Worm (Caenorhabditis elegans) whole organism, early embryonic: Measurements from ENCODE around the gene F16F9.4.

ENCODE experiments used
- B0310.2 ChIP-seq: sonication (generic microtip); optimal IDR thresholded peaks from 2 replicates; lab custom pipeline; 2016; ENCODE audit warnings: mild to moderate bottlenecking, missing genetic modification characterization, missing compliant biosample characterization
- F13C5.2 ChIP-seq: sonication (generic microtip); optimal IDR thresholded peaks from 2 replicates; lab custom pipeline; 2017; ENCODE audit warnings: mild to moderate bottlenecking, missing genetic modification characterization, inconsistent platforms, missing compliant biosample characterization
- aly-1 ChIP-seq: sonication (generic microtip); optimal IDR thresholded peaks from 2 replicates; lab custom pipeline; 2016; ENCODE audit warnings: missing genetic modification characterization, missing compliant biosample characterization
- ama-1 ChIP-seq: fragments of 150-350 bp; optimal IDR thresholded peaks from 2 replicates; lab custom pipeline; 2014
- ceh-13 ChIP-seq: fragments of 200-800 bp; sonication (Bioruptor generic); optimal IDR thresholded peaks from 2 replicates; lab custom pipeline; 2018; ENCODE audit warnings: mild to moderate bottlenecking, missing genetic modification characterization, missing compliant biosample characterization
- ceh-36 ChIP-seq: sonication (generic microtip); optimal IDR thresholded peaks from 2 replicates; lab custom pipeline; 2016; ENCODE audit warnings: missing genetic modification characterization, inconsistent platforms, missing compliant biosample characterization
- ets-7 ChIP-seq: sonication (generic microtip); optimal IDR thresholded peaks from 2 replicates; lab custom pipeline; 2016; ENCODE audit warnings: missing genotype, missing genetic modification characterization, missing compliant biosample characterization
- flt-1 ChIP-seq: fragments of 200-800 bp; sonication (Bioruptor generic); IDR thresholded peaks from 2 replicates; pipeline ENCODE4 v1.3.6; 2022; ENCODE audit warnings: missing genetic modification characterization, missing compliant biosample characterization
- hmbx-1 ChIP-seq: sonication (generic microtip); optimal IDR thresholded peaks from 2 replicates; lab custom pipeline; 2016; ENCODE audit warnings: mild to moderate bottlenecking, missing genetic modification characterization, missing compliant biosample characterization
- hmg-4 ChIP-seq: fragments of 200-800 bp; sonication (Bioruptor generic); optimal IDR thresholded peaks from 2 replicates; lab custom pipeline; 2018; ENCODE audit warnings: mild to moderate bottlenecking, missing genetic modification characterization, missing compliant biosample characterization
- hnd-1 ChIP-seq: sonication (generic microtip); optimal IDR thresholded peaks from 2 replicates; lab custom pipeline; 2016; ENCODE audit warnings: missing genetic modification characterization, missing compliant biosample characterization
- pes-1 ChIP-seq: fragments of 200-800 bp; sonication (Bioruptor generic); IDR thresholded peaks from 2 replicates; pipeline ENCODE4 v1.3.6; 2022; ENCODE audit warnings: missing genetic modification reagents, missing genetic modification characterization, missing compliant biosample characterization
- scrt-1 ChIP-seq: fragments of 200-800 bp; sonication (Bioruptor generic); IDR thresholded peaks from 2 replicates; pipeline ENCODE4 v1.3.6; 2022; ENCODE audit warnings: missing genetic modification characterization, missing compliant biosample characterization
- sea-1 ChIP-seq: fragments of 200-800 bp; sonication (Bioruptor generic); conservative IDR thresholded peaks from 2 replicates; pipeline ENCODE4 v1.3.6; 2022; ENCODE audit warnings: missing genetic modification characterization, missing compliant biosample characterization
- tbx-11 ChIP-seq: fragments of 200-800 bp; sonication (Bioruptor generic); IDR thresholded peaks from 2 replicates; pipeline ENCODE4 v1.3.6; 2022; ENCODE audit warnings: missing genetic modification characterization, missing compliant biosample characterization
- tbx-37 ChIP-seq: fragments of 200-800 bp; sonication (Bioruptor generic); conservative IDR thresholded peaks from 2 replicates; pipeline ENCODE4 v1.3.6; 2022; ENCODE audit warnings: missing genetic modification reagents, missing genetic modification characterization, missing compliant biosample characterization
- tra-4 ChIP-seq: sonication (generic microtip); optimal IDR thresholded peaks from 2 replicates; lab custom pipeline; 2017; ENCODE audit warnings: missing genetic modification characterization, missing compliant biosample characterization

The F16F9.4 gene

ce11 chrX:8455590-8456166 lies 7.5 kb downstream of the F16F9.4 start, which contains the start of gene dpy-6:
TSS of gene dpy-6 (minus strand) at chrX:8455640.
- TF ChIP-seq ets-7 (tag; lab: Kevin White, UChicago), result no peak
- no peak for TF ChIP-seq tbx-37 (GFP tag; lab: Robert Waterston, UW)
- no peak for TF ChIP-seq pes-1 (GFP tag; lab: Robert Waterston, UW)
- no peak for TF ChIP-seq hmg-4 (GFP tag; lab: Kevin White, UChicago)

- no peak for TF ChIP-seq hnd-1 (tag; lab: Kevin White, UChicago)
- no peak for TF ChIP-seq flt-1
- TF ChIP-seq scrt-1 (GFP tag; lab: Robert Waterston, UW), result no peak
- TF ChIP-seq pes-1 (GFP tag; lab: Robert Waterston, UW), result no peak
- TF ChIP-seq ets-7 (tag; lab: Kevin White, UChicago), result no peak
- TF ChIP-seq ceh-13 (GFP tag; lab: Kevin White, UChicago), result no peak
- TF ChIP-seq ceh-36, result no peak
- TF ChIP-seq B0310.2 (tag; lab: Kevin White, UChicago), result no peak
- TF ChIP-seq tbx-37 (GFP tag; lab: Robert Waterston, UW), result no peak
- TF ChIP-seq F13C5.2, result no peak
- TF ChIP-seq sea-1 (GFP tag; lab: Robert Waterston, UW), result no peak
- no peak for TF ChIP-seq hmg-4 (GFP tag; lab: Kevin White, UChicago)
- TF ChIP-seq hmbx-1, result no peak
- TF ChIP-seq tbx-11 (GFP tag; lab: Robert Waterston, UW), result no peak
- TF ChIP-seq tra-4 (tag; lab: Kevin White, UChicago), result no peak
- TF ChIP-seq aly-1 (tag; lab: Kevin White, UChicago), result no peak
- TF ChIP-seq ama-1 (lab: Kevin White, UChicago), result no peak
These were observed 17.1 kb downstream of the F16F9.4 start, which contains the start of gene F16F9.1 for ce11 chrX:8446108-8446507. TSS of gene F16F9.1 (plus strand) at chrX:8446408.

ce11 chrX:8444922-8445321 lies 18.2 kb downstream of the F16F9.4 start:
- TF ChIP-seq ceh-36, result no peak
- TF ChIP-seq sea-1 (GFP tag; lab: Robert Waterston, UW), result no peak
- TF ChIP-seq ceh-13 (GFP tag; lab: Kevin White, UChicago), result no peak
- TF ChIP-seq F13C5.2, result no peak
- TF ChIP-seq ets-7 (tag; lab: Kevin White, UChicago), result no peak
- no peak for TF ChIP-seq pes-1 (GFP tag; lab: Robert Waterston, UW)
- TF ChIP-seq tbx-37 (GFP tag; lab: Robert Waterston, UW), result no peak
- TF ChIP-seq B0310.2 (tag; lab: Kevin White, UChicago), result no peak
- no peak for TF ChIP-seq tra-4 (tag; lab: Kevin White, UChicago)
- TF ChIP-seq hnd-1 (tag; lab: Kevin White, UChicago), result no peak
- no peak for TF ChIP-seq hmbx-1
- TF ChIP-seq hmg-4 (GFP tag; lab: Kevin White, UChicago), result no peak

ce11 chrX:8440001-8440735 lies 23.0 kb downstream of the F16F9.4 start:
- TF ChIP-seq ceh-36 (no peak), hmg-4 (GFP tag; lab: Kevin White, UChicago) (no peak), scrt-1 (GFP tag; lab: Robert Waterston, UW) (no peak), F13C5.2 (no peak), hnd-1 (tag; lab: Kevin White, UChicago) (no peak), B0310.2 (tag; lab: Kevin White, UChicago) (no peak), tbx-37 (GFP tag; lab: Robert Waterston, UW) (no peak), flt-1 (no peak), ceh-13 (GFP tag; lab: Kevin White, UChicago) (no peak), aly-1 (tag; lab: Kevin White, UChicago) (no peak), ets-7 (tag; lab: Kevin White, UChicago) (no peak), hmbx-1 (no peak), tbx-11 (GFP tag; lab: Robert Waterston, UW) (no peak), ama-1 (lab: Kevin White, UChicago) (no peak)

- no peak for TF ChIP-seq tbx-37 (GFP tag; lab: Robert Waterston, UW)
- no peak for TF ChIP-seq tra-4 (tag; lab: Kevin White, UChicago)
- no peak for TF ChIP-seq ama-1 (lab: Kevin White, UChicago)
- TF ChIP-seq ets-7 (tag; lab: Kevin White, UChicago), result no peak
- no peak for TF ChIP-seq scrt-1 (GFP tag; lab: Robert Waterston, UW)
- TF ChIP-seq ceh-13 (GFP tag; lab: Kevin White, UChicago), result no peak
- no peak for TF ChIP-seq pes-1 (GFP tag; lab: Robert Waterston, UW)
- no peak for TF ChIP-seq tbx-11 (GFP tag; lab: Robert Waterston, UW)
- no peak for TF ChIP-seq flt-1
- no peak for TF ChIP-seq sea-1 (GFP tag; lab: Robert Waterston, UW)
- TF ChIP-seq B0310.2 (tag; lab: Kevin White, UChicago), result no peak
- no peak for TF ChIP-seq aly-1 (tag; lab: Kevin White, UChicago)
- no peak for TF ChIP-seq F13C5.2
- TF ChIP-seq hnd-1 (tag; lab: Kevin White, UChicago), result no peak
These were observed 24.4 kb downstream of the F16F9.4 start for ce11 chrX:8438756-8439155.

ce11 chrX:8432361-8432760 lies 30.8 kb downstream of the F16F9.4 start, which contains the start of gene kin-9:
TSS of gene kin-9 (plus strand) at chrX:8432661.
- TF ChIP-seq F13C5.2 (no peak), tra-4 (tag; lab: Kevin White, UChicago) (no peak), scrt-1 (GFP tag; lab: Robert Waterston, UW) (no peak), hmg-4 (GFP tag; lab: Kevin White, UChicago) (no peak), tbx-11 (GFP tag; lab: Robert Waterston, UW) (no peak), flt-1 (no peak), aly-1 (tag; lab: Kevin White, UChicago) (no peak)

ce11 chrX:8429503-8429902 lies 33.7 kb downstream of the F16F9.4 start:
- no peak for TF ChIP-seq F13C5.2
- no peak for TF ChIP-seq hnd-1 (tag; lab: Kevin White, UChicago)
- no peak for TF ChIP-seq hmg-4 (GFP tag; lab: Kevin White, UChicago)
- no peak for TF ChIP-seq scrt-1 (GFP tag; lab: Robert Waterston, UW)
- no peak for TF ChIP-seq aly-1 (tag; lab: Kevin White, UChicago)
- TF ChIP-seq ceh-36, result no peak
- no peak for TF ChIP-seq hmbx-1
- TF ChIP-seq sea-1 (GFP tag; lab: Robert Waterston, UW), result no peak
- TF ChIP-seq tbx-37 (GFP tag; lab: Robert Waterston, UW), result no peak
- no peak for TF ChIP-seq B0310.2 (tag; lab: Kevin White, UChicago)
- no peak for TF ChIP-seq ets-7 (tag; lab: Kevin White, UChicago)
- TF ChIP-seq tra-4 (tag; lab: Kevin White, UChicago), result no peak
- TF ChIP-seq pes-1 (GFP tag; lab: Robert Waterston, UW), result no peak
